Fruit fly (Drosophila melanogaster): ENCODE results near the gene CG5404.

The CG5404 gene

DNA sequence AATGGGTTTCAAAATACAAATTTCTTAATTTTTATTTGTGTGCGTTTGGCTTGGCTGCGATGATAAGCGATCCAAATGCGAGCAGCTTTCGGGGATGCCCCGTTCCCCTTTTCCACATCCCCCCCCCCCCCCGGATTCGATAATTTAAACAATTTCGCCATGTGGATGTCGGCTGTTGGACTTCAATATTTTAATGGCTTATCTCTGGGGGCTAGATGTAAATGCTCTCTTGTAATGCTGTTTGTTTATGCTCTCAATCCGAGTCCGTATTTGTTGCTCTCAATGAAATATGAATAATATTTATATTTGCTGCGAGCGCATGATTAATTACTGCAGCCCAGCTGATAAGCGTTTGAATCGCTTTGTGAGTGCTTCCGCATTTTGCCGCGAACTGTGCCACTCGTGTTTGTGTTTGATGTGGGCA lies 26.9 kb upstream of the CG5404 start (continued):
- no peak for TF ChIP-seq luna (GFP tag; optimal IDR thresholded peaks at IDR 0.05)
- TF ChIP-seq CG8281 (tag; optimal IDR thresholded peaks at IDR 0.05) = no peak
- no peak for TF ChIP-seq CG12155 (GFP tag; optimal IDR thresholded peaks at IDR 0.05)
- TF ChIP-seq psq (GFP tag; optimal IDR thresholded peaks at IDR 0.05) = no peak
- peak; percentile 12 for TF ChIP-seq nerfin-1 (tag; optimal IDR thresholded peaks at IDR 0.05)
- TF ChIP-seq Dad (GFP tag; optimal IDR thresholded peaks at IDR 0.05) = no peak
- TF ChIP-seq CG2116 (GFP tag; optimal IDR thresholded peaks at IDR 0.05) = no peak
- peak; percentile 46 for TF ChIP-seq CG2678 (tag; optimal IDR thresholded peaks at IDR 0.05)
- no peak for TF ChIP-seq tna (GFP tag; IDR thresholded peaks at IDR 0.05; ENCODE audit: partially characterized antibody)
- TF ChIP-seq CG14050 (GFP tag; IDR thresholded peaks at IDR 0.05) = no peak
- TF ChIP-seq btn (GFP tag; optimal IDR thresholded peaks at IDR 0.05) = no peak
- peak; percentile 21 for TF ChIP-seq CG17385 (GFP tag; optimal IDR thresholded peaks at IDR 0.05)
- no peak for TF ChIP-seq CG12299 (tag; optimal IDR thresholded peaks at IDR 0.05)
- TF ChIP-seq CG15011 (GFP tag; optimal IDR thresholded peaks at IDR 0.05) = no peak
- peak; percentile 17 for TF ChIP-seq gem (tag; optimal IDR thresholded peaks at IDR 0.05)
- peak; percentile 21 for TF ChIP-seq CG12071 (GFP tag; optimal IDR thresholded peaks at IDR 0.05)
- no peak for TF ChIP-seq Dp (GFP tag; optimal IDR thresholded peaks at IDR 0.05)
- no peak for TF ChIP-seq CG2889 (GFP tag; IDR thresholded peaks at IDR 0.05)
- peak; percentile 57 for TF ChIP-seq CG6813 (GFP tag; optimal IDR thresholded peaks at IDR 0.05)
- no peak for TF ChIP-seq Jarid2 (GFP tag; optimal IDR thresholded peaks at IDR 0.05)
- TF ChIP-seq Bteb2 (GFP tag; optimal IDR thresholded peaks at IDR 0.05) = no peak
- peak; percentile 16 for TF ChIP-seq CG4707 (GFP tag; optimal IDR thresholded peaks at IDR 0.05)
- TF ChIP-seq Spps (tag; optimal IDR thresholded peaks at IDR 0.05) = no peak
- TF ChIP-seq tio (GFP tag; optimal IDR thresholded peaks at IDR 0.05) = no peak
- no peak for TF ChIP-seq cad (GFP tag; optimal IDR thresholded peaks at IDR 0.05)
- no peak for TF ChIP-seq NfI (GFP tag; optimal IDR thresholded peaks at IDR 0.05)
- TF ChIP-seq twi (tag; optimal IDR thresholded peaks at IDR 0.05) = peak; percentile 65
- no peak for TF ChIP-seq cwo (GFP tag; optimal IDR thresholded peaks at IDR 0.05)
- TF ChIP-seq CG15601 (tag; optimal IDR thresholded peaks at IDR 0.05) = peak; percentile 9
- TF ChIP-seq CG6854 (GFP tag; optimal IDR thresholded peaks at IDR 0.05) = no peak
- TF ChIP-seq ERR (GFP tag; optimal IDR thresholded peaks at IDR 0.05) = no peak
- TF ChIP-seq sens (GFP tag) = peak; percentile 64
- no peak for TF ChIP-seq CG11695 (GFP tag; IDR thresholded peaks at IDR 0.05)
- TF ChIP-seq CG30403 (GFP tag; optimal IDR thresholded peaks at IDR 0.05) = no peak
- no peak for TF ChIP-seq CG12104 (GFP tag; optimal IDR thresholded peaks at IDR 0.05)
- no peak; the same call in 1 of the 2 replicates for TF ChIP-seq ara (GFP tag; IDR thresholded peaks at IDR 0.05)
- no peak for TF ChIP-seq CrebB (tag; optimal IDR thresholded peaks at IDR 0.05)
- no peak for TF ChIP-seq Dbx (GFP tag; IDR thresholded peaks at IDR 0.05)
- TF ChIP-seq az2 (GFP tag; optimal IDR thresholded peaks at IDR 0.05) = no peak
- TF ChIP-seq pros (GFP tag; optimal IDR thresholded peaks at IDR 0.05) = no peak
- TF ChIP-seq sd (tag; optimal IDR thresholded peaks at IDR 0.05) = peak; percentile 38
- peak; percentile 12 for TF ChIP-seq PHDP (tag; optimal IDR thresholded peaks at IDR 0.05)
- no peak for TF ChIP-seq onecut (GFP tag; IDR thresholded peaks at IDR 0.05)
- TF ChIP-seq dmrt11E (tag; optimal IDR thresholded peaks at IDR 0.05) = peak; percentile 51
- no peak for TF ChIP-seq Dip3 (GFP tag; optimal IDR thresholded peaks at IDR 0.05)
- no peak for TF ChIP-seq Rfx (GFP tag; IDR thresholded peaks at IDR 0.05)
- no peak for TF ChIP-seq toy (GFP tag; IDR thresholded peaks at IDR 0.05)
- peak; percentile 9 for TF ChIP-seq CG18599 (GFP tag; optimal IDR thresholded peaks at IDR 0.05)
- no peak for TF ChIP-seq CG9437 (GFP tag; optimal IDR thresholded peaks at IDR 0.05)
- peak; percentile 55 for TF ChIP-seq CG2875 (GFP tag; optimal IDR thresholded peaks at IDR 0.05)
- peak; percentile 15 for TF ChIP-seq Oli (tag; optimal IDR thresholded peaks at IDR 0.05)

All from whole organism, embryonic.